Worm (Caenorhabditis elegans): ENCODE results near the gene Y6G8.6.

The Y6G8.6 gene

ce11 chrV:17650427-17650826 lies 33.7 kb upstream of the Y6G8.6 start, which contains the start of gene fbxa-192:
TSS of gene fbxa-192 (minus strand) at chrV:17650527.
- TF ChIP-seq hif-1 (tag; optimal IDR thresholded peaks at IDR 0.05), result no peak
- no peak for TF ChIP-seq daf-16 (GFP tag; optimal IDR thresholded peaks at IDR 0.05)
- no peak for TF ChIP-seq daf-16 (tag; optimal IDR thresholded peaks at IDR 0.05)
- TF ChIP-seq F37D6.2 (tag; optimal IDR thresholded peaks at IDR 0.05), result no peak
- no peak for TF ChIP-seq egl-43 (GFP tag; IDR thresholded peaks at IDR 0.05)
- no peak for TF ChIP-seq Y48G9A.11 (GFP tag; IDR thresholded peaks at IDR 0.05)
- TF ChIP-seq ZK337.2 (GFP tag; IDR thresholded peaks at IDR 0.05), result no peak
- TF ChIP-seq mdt-29 (GFP tag; IDR thresholded peaks at IDR 0.05), result no peak
- TF ChIP-seq mep-1 (tag; optimal IDR thresholded peaks at IDR 0.05), result no peak
- TF ChIP-seq nhr-111 (GFP tag; optimal IDR thresholded peaks at IDR 0.05), result no peak
- TF ChIP-seq ztf-7 (tag; optimal IDR thresholded peaks at IDR 0.05), result no peak
- TF ChIP-seq daf-19 (GFP tag; conservative IDR thresholded peaks at IDR 0.05), result no peak
- no peak for TF ChIP-seq unc-130 (GFP tag; optimal IDR thresholded peaks at IDR 0.05)

ce11 chrV:17628566-17628965 lies 11.9 kb upstream of the Y6G8.6 start, which contains the start of gene F57G4.10:
TSS of gene F57G4.10 (plus strand) at chrV:17628866.
- TF ChIP-seq unc-62 (GFP tag; optimal IDR thresholded peaks at IDR 0.05 in 1 of 2) (no peak), unc-62 (tag; optimal IDR thresholded peaks at IDR 0.05) (no peak), F44E2.7 (GFP tag; IDR thresholded peaks at IDR 0.05) (no peak), lir-3 (tag; optimal IDR thresholded peaks at IDR 0.05) (no peak), lin-13 (GFP tag; optimal IDR thresholded peaks at IDR 0.05) (no peak), zfp-2 (tag; optimal IDR thresholded peaks at IDR 0.05) (no peak), nhr-42 (GFP tag; IDR thresholded peaks at IDR 0.05) (no peak), hmg-1.1 (GFP tag; IDR thresholded peaks at IDR 0.05) (no peak), mxl-3 (GFP tag; optimal IDR thresholded peaks at IDR 0.05) (no peak), arid-1 (GFP tag; conservative IDR thresholded peaks at IDR 0.05) (no peak), hlh-11 (tag; optimal IDR thresholded peaks at IDR 0.05) (no peak), lin-39 (tag; optimal IDR thresholded peaks at IDR 0.05) (no peak)

- TF ChIP-seq mxl-3 (GFP tag; optimal IDR thresholded peaks at IDR 0.05), result no peak
- TF ChIP-seq lin-39 (tag; optimal IDR thresholded peaks at IDR 0.05), result no peak
- no peak for TF ChIP-seq hlh-30 (tag; optimal IDR thresholded peaks at IDR 0.05; ENCODE audit: insufficient read depth)
- no peak for TF ChIP-seq mdl-1 (tag; optimal IDR thresholded peaks at IDR 0.05)
- TF ChIP-seq attf-4 (tag; optimal IDR thresholded peaks at IDR 0.05), result no peak
- no peak for TF ChIP-seq lsy-2 (tag; optimal IDR thresholded peaks at IDR 0.05)
- no peak for TF ChIP-seq F49E8.2 (tag; optimal IDR thresholded peaks at IDR 0.05; ENCODE audit: borderline replicate concordance)
- no peak for TF ChIP-seq hif-1 (tag; optimal IDR thresholded peaks at IDR 0.05)
- TF ChIP-seq ceh-82 (tag; optimal IDR thresholded peaks at IDR 0.05), result no peak
- no peak for TF ChIP-seq nhr-42 (GFP tag; IDR thresholded peaks at IDR 0.05)
- TF ChIP-seq dmd-9 (GFP tag; IDR thresholded peaks at IDR 0.05), result no peak
- no peak for TF ChIP-seq zip-11 (GFP tag; IDR thresholded peaks at IDR 0.05)
- TF ChIP-seq F37D6.2 (tag; optimal IDR thresholded peaks at IDR 0.05), result no peak
- TF ChIP-seq ceh-44 (GFP tag; IDR thresholded peaks at IDR 0.05), result no peak
- TF ChIP-seq nhr-76 (tag; optimal IDR thresholded peaks at IDR 0.05), result no peak
Measured at ce11 chrV:17624906-17625305, 8.2 kb upstream of the Y6G8.6 start, which contains the start of gene F57G4.11. TSS of gene F57G4.11 (plus strand) at chrV:17625206.

- no peak for TF ChIP-seq nhr-102 (tag; optimal IDR thresholded peaks at IDR 0.05)
- TF ChIP-seq dmd-8 (GFP tag; IDR thresholded peaks at IDR 0.05), result no peak
- TF ChIP-seq nhr-76 (tag; optimal IDR thresholded peaks at IDR 0.05), result no peak
- no peak for TF ChIP-seq Y48G9A.11 (GFP tag; IDR thresholded peaks at IDR 0.05)
- no peak for TF ChIP-seq ceh-62 (tag; optimal IDR thresholded peaks at IDR 0.05)
Measured at ce11 chrV:17623230-17623629, 6.5 kb upstream of the Y6G8.6 start, which contains the start of gene F57G4.1. TSS of gene F57G4.1 (plus strand) at chrV:17623530.

All from whole organism, L4 larva.